Fruit fly (Drosophila melanogaster): Measurements from ENCODE around the gene aop.
A peak's percentile ranks its signal among the peaks of the same experiment; 100 is the strongest.

aop gene

dm6 chr2L:2182735-2183340, 4.3 kb upstream of the aop start:
- TF ChIP-seq CrebA (GFP tag; optimal IDR thresholded peaks at IDR 0.05; ENCODE audit: borderline replicate concordance), result no peak
- TF ChIP-seq tai (GFP tag; optimal IDR thresholded peaks at IDR 0.05), result no peak
- no peak for TF ChIP-seq Hr78 (GFP tag; optimal IDR thresholded peaks at IDR 0.05)
- no peak for TF ChIP-seq Dif (GFP tag; optimal IDR thresholded peaks at IDR 0.05; ENCODE audit: partially characterized antibody)
- TF ChIP-seq lola (GFP tag; optimal IDR thresholded peaks at IDR 0.05), result no peak

dm6 chr2L:2181971-2182643, 3.6 kb upstream of the aop start:
- TF ChIP-seq h (GFP tag; optimal IDR thresholded peaks at IDR 0.05) (peak; percentile 20), br (GFP tag; optimal IDR thresholded peaks at IDR 0.05) (peak; percentile 7), fru (GFP tag; optimal IDR thresholded peaks at IDR 0.05) (peak; percentile 59), Hnf4 (GFP tag; optimal IDR thresholded peaks at IDR 0.05) (peak; percentile 10), Sp1 (GFP tag; optimal IDR thresholded peaks at IDR 0.05) (peak; percentile 10), sage (GFP tag; optimal IDR thresholded peaks at IDR 0.05) (no peak), N (GFP tag; optimal IDR thresholded peaks at IDR 0.05) (no peak), sv (GFP tag; optimal IDR thresholded peaks at IDR 0.05) (peak; percentile 31), psq (GFP tag; optimal IDR thresholded peaks at IDR 0.05) (peak; percentile 14), OdsH (GFP tag; optimal IDR thresholded peaks at IDR 0.05) (peak; percentile 5), HLH106 (tag; optimal IDR thresholded peaks at IDR 0.05) (peak; percentile 34), Rel (GFP tag; optimal IDR thresholded peaks at IDR 0.05) (no peak), Rel (tag; optimal IDR thresholded peaks at IDR 0.05) (no peak), woc (GFP tag; optimal IDR thresholded peaks at IDR 0.05) (peak; percentile 64), foxo (GFP tag; optimal IDR thresholded peaks at IDR 0.05) (peak in 1 of 2 experiments; percentile 37)

- TF ChIP-seq Abd-B (GFP tag; optimal IDR thresholded peaks at IDR 0.05) (no peak), Dfd (GFP tag; optimal IDR thresholded peaks at IDR 0.05) (no peak), dmrt93B (GFP tag; optimal IDR thresholded peaks at IDR 0.05) (no peak), brk (GFP tag; optimal IDR thresholded peaks at IDR 0.05) (no peak), ey (GFP tag; optimal IDR thresholded peaks at IDR 0.05) (no peak), Jra (GFP tag; optimal IDR thresholded peaks at IDR 0.05) (no peak), Sp1 (GFP tag; optimal IDR thresholded peaks at IDR 0.05) (no peak), foxo (GFP tag; optimal IDR thresholded peaks at IDR 0.05) (no peak), Myc (optimal IDR thresholded peaks at IDR 0.05) (no peak), psq (GFP tag; optimal IDR thresholded peaks at IDR 0.05) (no peak), woc (GFP tag; optimal IDR thresholded peaks at IDR 0.05) (no peak)
Observed at dm6 chr2L:2180665-2181064, 2.1 kb upstream of the aop start.

DNA sequence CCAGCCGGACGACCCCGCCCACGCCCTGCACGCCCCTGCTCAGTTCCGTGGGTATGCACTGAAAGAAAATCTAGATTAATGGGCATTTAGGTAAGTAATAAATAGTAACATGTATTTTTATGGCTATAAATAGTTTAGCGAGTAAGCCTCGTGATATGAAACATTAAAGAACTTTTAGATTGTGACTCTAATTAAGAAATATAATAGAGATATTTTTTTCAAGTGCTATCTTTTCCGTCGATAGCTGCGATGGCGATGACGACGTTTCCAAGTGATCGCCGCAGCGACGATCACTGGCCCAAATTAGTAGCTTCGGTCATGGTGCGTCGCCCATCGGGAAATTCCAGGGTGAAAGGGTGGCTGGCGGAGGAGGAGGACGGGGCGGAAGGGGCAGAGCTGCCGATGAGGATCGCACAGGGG, 1.6 kb upstream of the aop start:
- TF ChIP-seq woc (GFP tag; optimal IDR thresholded peaks at IDR 0.05) (no peak), ey (GFP tag; optimal IDR thresholded peaks at IDR 0.05) (peak; percentile 69), dl (GFP tag; optimal IDR thresholded peaks at IDR 0.05; ENCODE audit: insufficient read depth in 1 of 2, partially characterized antibody in 2 of 2) (no peak), Myc (optimal IDR thresholded peaks at IDR 0.05) (no peak), Vsx2 (GFP tag; optimal IDR thresholded peaks at IDR 0.05; ENCODE audit: partially characterized antibody) (no peak), foxo (GFP tag; optimal IDR thresholded peaks at IDR 0.05) (peak in 1 of 2 experiments; percentile 81), HLH106 (tag; optimal IDR thresholded peaks at IDR 0.05) (peak; percentile 71), Rel (GFP tag; optimal IDR thresholded peaks at IDR 0.05) (no peak), Rel (tag; optimal IDR thresholded peaks at IDR 0.05) (no peak), Dfd (GFP tag; optimal IDR thresholded peaks at IDR 0.05) (no peak), br (GFP tag; optimal IDR thresholded peaks at IDR 0.05) (peak; percentile 63), psq (GFP tag; optimal IDR thresholded peaks at IDR 0.05) (peak; percentile 64), h (GFP tag; optimal IDR thresholded peaks at IDR 0.05) (peak; percentile 77), Hr78 (GFP tag; optimal IDR thresholded peaks at IDR 0.05) (no peak), CrebA (GFP tag; optimal IDR thresholded peaks at IDR 0.05; ENCODE audit: borderline replicate concordance) (no peak), CG9705 (GFP tag; optimal IDR thresholded peaks at IDR 0.05) (no peak), Hnf4 (GFP tag; optimal IDR thresholded peaks at IDR 0.05) (peak; percentile 57), lola (GFP tag; optimal IDR thresholded peaks at IDR 0.05) (no peak), dmrt93B (GFP tag; optimal IDR thresholded peaks at IDR 0.05) (peak; percentile 40), Sp1 (GFP tag; optimal IDR thresholded peaks at IDR 0.05) (peak; percentile 68), Jra (GFP tag; optimal IDR thresholded peaks at IDR 0.05) (peak; percentile 14), Abd-B (GFP tag; optimal IDR thresholded peaks at IDR 0.05) (no peak), N (GFP tag; optimal IDR thresholded peaks at IDR 0.05) (no peak), Hr83 (GFP tag; optimal IDR thresholded peaks at IDR 0.05; ENCODE audit: poor library complexity, severe bottlenecking) (no peak), CG32264 (GFP tag; optimal IDR thresholded peaks at IDR 0.05) (peak; percentile 26), pan (optimal IDR thresholded peaks at IDR 0.05) (no peak), tai (GFP tag; optimal IDR thresholded peaks at IDR 0.05) (no peak), usp (GFP tag; optimal IDR thresholded peaks at IDR 0.05) (no peak), GATAd (GFP tag; optimal IDR thresholded peaks at IDR 0.05) (no peak), Dif (GFP tag; optimal IDR thresholded peaks at IDR 0.05; ENCODE audit: partially characterized antibody) (no peak), dsf (GFP tag; optimal IDR thresholded peaks at IDR 0.05; ENCODE audit: borderline replicate concordance) (no peak), Mio (GFP tag; optimal IDR thresholded peaks at IDR 0.05) (no peak), rgr (GFP tag; optimal IDR thresholded peaks at IDR 0.05) (peak; percentile 79), jim (GFP tag; optimal IDR thresholded peaks at IDR 0.05) (no peak), sage (GFP tag; optimal IDR thresholded peaks at IDR 0.05) (peak; percentile 50), brk (GFP tag; optimal IDR thresholded peaks at IDR 0.05) (no peak), sv (GFP tag; optimal IDR thresholded peaks at IDR 0.05) (peak; percentile 64)
